Worm (Caenorhabditis elegans) whole organism, L3 larva: Measurements from ENCODE around the gene rab-37.

Experiments used
- R02D3.7 ChIP-seq: fragments of 150-350 bp; optimal IDR thresholded peaks from 2 replicates; lab custom pipeline; 2014; ENCODE audit warnings: missing biosample characterization, missing genetic modification characterization
- ZK546.5 ChIP-seq: sonication (generic microtip); optimal IDR thresholded peaks from 2 replicates; lab custom pipeline; 2017; ENCODE audit warnings: missing biosample characterization, missing genetic modification characterization
- ama-1 ChIP-seq: fragments of 150-350 bp; optimal IDR thresholded peaks from 2 replicates; lab custom pipeline; 2018
- ceh-16 ChIP-seq: sonication (generic microtip); optimal IDR thresholded peaks from 2 replicates; lab custom pipeline; 2017; ENCODE audit warnings: missing biosample characterization, missing genetic modification characterization
- ceh-82 ChIP-seq: fragments of 150-350 bp; optimal IDR thresholded peaks from 2 replicates; lab custom pipeline; 2014; ENCODE audit warnings: missing biosample characterization, missing genetic modification characterization
- ceh-9 ChIP-seq: sonication (generic microtip); optimal IDR thresholded peaks from 2 replicates; lab custom pipeline; 2018; ENCODE audit warnings: missing biosample characterization, missing genetic modification characterization
- daf-12 ChIP-seq: fragments of 150-350 bp; optimal IDR thresholded peaks from 2 replicates; lab custom pipeline; 2014; ENCODE audit warnings: missing biosample characterization, missing genetic modification reagents, missing genetic modification characterization
- egl-27 ChIP-seq: sonication (generic microtip); optimal IDR thresholded peaks from 4 replicates; lab custom pipeline; 2017; ENCODE audit warnings: missing biosample characterization, missing genetic modification reagents, missing genetic modification characterization
- egl-5 ChIP-seq: fragments of 150-350 bp; optimal IDR thresholded peaks from 2 replicates; lab custom pipeline; 2017; ENCODE audit warnings: missing biosample characterization, missing genetic modification reagents, missing genetic modification characterization, inconsistent platforms
- elt-1 ChIP-seq: fragments of 150-350 bp; optimal IDR thresholded peaks from 2 replicates; lab custom pipeline; 2014; ENCODE audit warnings: missing biosample characterization, missing genetic modification characterization
- elt-2 ChIP-seq: sonication (generic microtip); optimal IDR thresholded peaks from 2 replicates; lab custom pipeline; 2016; ENCODE audit warnings: missing genetic modification reagents, mild to moderate bottlenecking, missing genetic modification characterization, missing compliant biosample characterization
- elt-3 ChIP-seq, 3 experiments: fragments of 150-350 bp in 1 of 3; sonication (generic microtip) in 2 of 3; optimal IDR thresholded peaks; 2 replicates in 2 of 3; 4 replicates in 1 of 3; lab custom pipeline; 2014 to 2017; ENCODE audit warnings: missing biosample characterization in 3 of 3, missing genetic modification characterization in 3 of 3
- eor-1 ChIP-seq, 2 experiments: fragments of 150-350 bp; optimal IDR thresholded peaks; 2 replicates each; lab custom pipeline; 2014 to 2018; ENCODE audit warnings: missing biosample characterization in 2 of 2, missing genetic modification characterization in 2 of 2
- fkh-10 ChIP-seq: sonication (generic microtip); optimal IDR thresholded peaks from 2 replicates; lab custom pipeline; 2017; ENCODE audit warnings: missing biosample characterization, missing genetic modification reagents, missing genetic modification characterization
- fkh-2 ChIP-seq: fragments of 150-350 bp; optimal IDR thresholded peaks from 2 replicates; lab custom pipeline; 2014; ENCODE audit warnings: missing biosample characterization, missing genetic modification reagents, missing genetic modification characterization
- hmg-11 ChIP-seq: sonication (generic microtip); optimal IDR thresholded peaks from 2 replicates; lab custom pipeline; 2016; ENCODE audit warnings: missing genetic modification characterization, missing compliant biosample characterization
- jun-1 ChIP-seq: fragments of 150-350 bp; optimal IDR thresholded peaks from 2 replicates; lab custom pipeline; 2014; ENCODE audit warnings: missing biosample characterization, missing genetic modification reagents, missing genetic modification characterization
- lin-15B ChIP-seq: fragments of 150-350 bp; optimal IDR thresholded peaks from 2 replicates; lab custom pipeline; 2014; ENCODE audit warnings: missing biosample characterization, missing genetic modification characterization
- lin-39 ChIP-seq: fragments of 150-350 bp; optimal IDR thresholded peaks from 2 replicates; lab custom pipeline; 2018; ENCODE audit warnings: missing biosample characterization, missing genetic modification reagents, missing genetic modification characterization
- lsy-12 ChIP-seq: sonication (generic microtip); optimal IDR thresholded peaks from 2 replicates; lab custom pipeline; 2016; ENCODE audit warnings: mild to moderate bottlenecking, missing genetic modification characterization, missing compliant biosample characterization
- mdl-1 ChIP-seq: fragments of 150-350 bp; optimal IDR thresholded peaks from 2 replicates; lab custom pipeline; 2014; ENCODE audit warnings: missing biosample characterization, missing genetic modification characterization
- mml-1 ChIP-seq: fragments of 150-350 bp; sonication (generic microtip); optimal IDR thresholded peaks from 3 replicates; lab custom pipeline; 2014; ENCODE audit warnings: missing biosample characterization, missing genetic modification characterization
- nfya-1 ChIP-seq: sonication (generic microtip); optimal IDR thresholded peaks from 2 replicates; lab custom pipeline; 2017; ENCODE audit warnings: missing genetic modification characterization, mild to moderate bottlenecking, missing compliant biosample characterization, antibody characterized with exemption, moderate library complexity; ENCODE audit not compliant: insufficient read depth
- nhr-11 ChIP-seq: fragments of 150-350 bp; optimal IDR thresholded peaks from 2 replicates; lab custom pipeline; 2014; ENCODE audit warnings: missing biosample characterization, missing genetic modification characterization
- nhr-12 ChIP-seq: fragments of 150-350 bp; optimal IDR thresholded peaks from 2 replicates; lab custom pipeline; 2014; ENCODE audit warnings: missing biosample characterization, missing genetic modification characterization
- nhr-23 ChIP-seq: fragments of 150-350 bp; optimal IDR thresholded peaks from 2 replicates; lab custom pipeline; 2014; ENCODE audit warnings: missing biosample characterization, missing genetic modification reagents, missing genetic modification characterization
- nhr-237 ChIP-seq: fragments of 150-350 bp; optimal IDR thresholded peaks from 2 replicates; lab custom pipeline; 2014; ENCODE audit warnings: missing biosample characterization, missing genetic modification characterization
- nhr-25 ChIP-seq: sonication (generic microtip); optimal IDR thresholded peaks from 2 replicates; lab custom pipeline; 2017; ENCODE audit warnings: missing biosample characterization, missing genetic modification characterization
- nhr-28 ChIP-seq: fragments of 150-350 bp; optimal IDR thresholded peaks from 2 replicates; lab custom pipeline; 2014; ENCODE audit warnings: missing biosample characterization, missing genetic modification characterization
- nhr-43 ChIP-seq: sonication (generic microtip); optimal IDR thresholded peaks from 2 replicates; lab custom pipeline; 2016; ENCODE audit warnings: mild to moderate bottlenecking, missing genetic modification characterization, missing compliant biosample characterization; ENCODE audit not compliant: poor library complexity, severe bottlenecking
- nhr-76 ChIP-seq: fragments of 150-350 bp; sonication (generic microtip); optimal IDR thresholded peaks from 5 replicates; lab custom pipeline; 2014; ENCODE audit warnings: missing biosample characterization, missing genetic modification characterization
- nhr-77 ChIP-seq: fragments of 150-350 bp; optimal IDR thresholded peaks from 2 replicates; lab custom pipeline; 2014; ENCODE audit warnings: missing biosample characterization, missing genetic modification characterization
- pha-4 ChIP-seq: fragments of 150-350 bp; optimal IDR thresholded peaks from 2 replicates; lab custom pipeline; 2014; ENCODE audit warnings: missing biosample characterization, missing genetic modification reagents, missing genetic modification characterization
- pqm-1 ChIP-seq: fragments of 150-350 bp; optimal IDR thresholded peaks from 2 replicates; lab custom pipeline; 2017; ENCODE audit warnings: missing biosample characterization, missing genetic modification characterization, inconsistent platforms
- sea-2 ChIP-seq: fragments of 150-350 bp; sonication (generic microtip); optimal IDR thresholded peaks from 4 replicates; lab custom pipeline; 2014; ENCODE audit warnings: missing biosample characterization, missing genetic modification reagents, missing genetic modification characterization
- skn-1 ChIP-seq: fragments of 150-350 bp; optimal IDR thresholded peaks from 2 replicates; lab custom pipeline; 2014; ENCODE audit warnings: missing biosample characterization, missing genetic modification characterization
- tbx-2 ChIP-seq: sonication (generic microtip); optimal IDR thresholded peaks from 2 replicates; lab custom pipeline; 2016; ENCODE audit warnings: mild to moderate bottlenecking, missing genetic modification characterization, missing compliant biosample characterization
- unc-39 ChIP-seq: sonication (generic microtip); optimal IDR thresholded peaks from 4 replicates; lab custom pipeline; 2017; ENCODE audit warnings: missing biosample characterization, missing genetic modification characterization
- unc-62 ChIP-seq: fragments of 150-350 bp; sonication (generic microtip); optimal IDR thresholded peaks from 4 replicates; lab custom pipeline; 2014; ENCODE audit warnings: missing biosample characterization, missing genetic modification reagents, missing genetic modification characterization
- zag-1 ChIP-seq: fragments of 150-350 bp; optimal IDR thresholded peaks from 2 replicates; lab custom pipeline; 2014; ENCODE audit warnings: missing biosample characterization, missing genetic modification characterization
- ztf-11 ChIP-seq: fragments of 150-350 bp; optimal IDR thresholded peaks from 2 replicates; lab custom pipeline; 2014; ENCODE audit warnings: missing biosample characterization, missing genetic modification characterization

Gene rab-37

DNA sequence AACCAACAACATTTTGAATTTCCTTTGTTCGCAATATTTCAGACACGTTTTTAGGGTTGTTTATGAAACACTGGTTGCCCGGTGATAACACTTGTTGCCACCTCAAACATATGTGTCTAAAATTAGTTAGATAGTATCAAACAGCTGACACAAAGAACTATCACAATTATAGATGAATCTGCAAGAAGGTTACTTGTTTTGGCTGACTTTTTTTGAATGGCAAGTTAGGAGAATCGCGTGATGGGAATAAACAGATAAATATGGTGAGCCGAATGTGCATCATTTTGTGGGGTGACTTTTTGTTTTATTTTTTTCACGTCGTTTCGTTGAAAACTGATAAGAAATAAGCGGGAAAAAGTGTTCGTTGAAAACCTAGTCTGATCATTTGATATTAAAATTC is 9.5 kb upstream of the rab-37 start:
- TF ChIP-seq egl-27 (tag; lab: Kevin White, UChicago) (no peak), pha-4 (tag; lab: Kevin White, UChicago) (peak; percentile 42), tbx-2 (tag; lab: Kevin White, UChicago) (no peak), nhr-25 (tag; lab: Kevin White, UChicago) (no peak), unc-62 (GFP tag; lab: Kevin White, UChicago) (no peak), elt-2 (tag; lab: Kevin White, UChicago) (peak; percentile 89), ceh-82 (tag; lab: Kevin White, UChicago) (no peak), egl-5 (tag; lab: Kevin White, UChicago) (no peak), nhr-12 (no peak), nhr-28 (tag; lab: Kevin White, UChicago) (no peak), ztf-11 (tag; lab: Kevin White, UChicago) (no peak), fkh-2 (tag; lab: Kevin White, UChicago) (no peak), fkh-10 (GFP tag; lab: Kevin White, UChicago) (no peak), lsy-12 (tag; lab: Kevin White, UChicago) (no peak), elt-1 (tag; lab: Kevin White, UChicago) (peak; percentile 28), hmg-11 (tag; lab: Kevin White, UChicago) (no peak), nhr-77 (tag; lab: Kevin White, UChicago) (no peak), ceh-16 (tag; lab: Kevin White, UChicago) (no peak), lin-15B (no peak), R02D3.7 (tag; lab: Kevin White, UChicago) (no peak), nhr-237 (tag; lab: Kevin White, UChicago) (no peak), mdl-1 (tag; lab: Kevin White, UChicago) (no peak), pqm-1 (peak; percentile 91), skn-1 (tag; lab: Kevin White, UChicago) (no peak), eor-1 (tag; optimal IDR thresholded peaks at IDR 0.05; lab: Kevin White, UChicago) (no peak), nhr-76 (tag; lab: Kevin White, UChicago) (no peak)

DNA sequence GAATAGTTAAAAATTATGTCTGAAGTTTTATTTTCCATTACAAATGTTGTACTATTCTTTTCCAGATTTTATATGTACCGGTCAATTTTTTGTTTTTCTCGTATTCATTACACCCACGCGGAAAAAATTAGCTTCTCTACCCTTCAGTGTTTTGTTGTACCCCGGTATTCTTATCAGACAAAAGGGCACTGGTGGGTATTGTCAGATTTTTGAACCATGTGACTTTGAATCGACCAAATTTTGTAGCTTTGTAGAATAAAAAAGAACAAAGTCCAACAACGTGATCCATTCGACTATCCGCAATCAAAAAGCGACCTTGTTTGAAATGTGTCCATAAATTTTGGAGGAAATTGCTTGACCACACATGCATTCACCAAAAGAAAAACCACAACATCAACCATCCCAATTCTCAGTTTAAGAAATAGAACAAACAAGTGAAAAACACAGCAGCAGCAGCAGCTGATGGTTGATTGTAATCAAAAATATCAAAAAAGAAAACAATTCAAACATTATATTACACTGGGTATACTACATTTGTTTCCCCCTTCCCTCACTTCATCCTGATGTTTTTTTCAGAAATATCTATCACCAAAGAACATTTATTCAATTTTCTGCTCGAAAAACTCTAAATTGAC is 9.0 kb upstream of the rab-37 start:
- TF ChIP-seq jun-1 (peak; percentile 58), nhr-43 (tag; lab: Kevin White, UChicago) (peak; percentile 38), pqm-1 (peak; percentile 37), mdl-1 (tag; lab: Kevin White, UChicago) (no peak), pha-4 (tag; lab: Kevin White, UChicago) (peak; percentile 9), elt-3 (tag; optimal IDR thresholded peaks at IDR 0.05; lab: Kevin White, UChicago) (no peak), elt-2 (tag; lab: Kevin White, UChicago) (peak; percentile 42)

- TF ChIP-seq daf-12: no peak
- peak; percentile 45 for TF ChIP-seq fkh-10 (GFP tag; lab: Kevin White, UChicago)
- no peak for TF ChIP-seq nhr-43 (tag; lab: Kevin White, UChicago)
- TF ChIP-seq R02D3.7 (tag; lab: Kevin White, UChicago): no peak
- no peak for TF ChIP-seq zag-1 (tag; lab: Kevin White, UChicago)
- no peak for TF ChIP-seq ztf-11 (tag; lab: Kevin White, UChicago)
- TF ChIP-seq pqm-1: no peak
- TF ChIP-seq, all 47 proteins: peak for 1
Measured at ce11 chrX:4238971-4239370, 3.3 kb upstream of the rab-37 start.

- no peak for TF ChIP-seq skn-1 (tag; lab: Kevin White, UChicago)
- TF ChIP-seq nfya-1 (tag; lab: Kevin White, UChicago): peak; percentile 75
- TF ChIP-seq mml-1: no peak
- peak; percentile 78 for TF ChIP-seq zag-1 (tag; lab: Kevin White, UChicago)
- no peak for TF ChIP-seq nhr-77 (tag; lab: Kevin White, UChicago)
- no peak for TF ChIP-seq pha-4 (tag; lab: Kevin White, UChicago)
- TF ChIP-seq ZK546.5 (tag; lab: Kevin White, UChicago): no peak
- no peak for TF ChIP-seq ceh-9 (tag; lab: Kevin White, UChicago)
- no peak for TF ChIP-seq lin-15B
- no peak for TF ChIP-seq lin-39 (tag; lab: Kevin White, UChicago)
- TF ChIP-seq elt-3 (tag; optimal IDR thresholded peaks at IDR 0.05; lab: Kevin White, UChicago): no peak
- no peak for TF ChIP-seq egl-27 (tag; lab: Kevin White, UChicago)
- TF ChIP-seq ama-1 (lab: Kevin White, UChicago): peak; percentile 62
- TF ChIP-seq hmg-11 (tag; lab: Kevin White, UChicago): peak; percentile 97
- no peak for TF ChIP-seq nhr-237 (tag; lab: Kevin White, UChicago)
- TF ChIP-seq unc-39 (tag; lab: Kevin White, UChicago): no peak
- TF ChIP-seq mdl-1 (tag; lab: Kevin White, UChicago): peak; percentile 47
- peak; percentile 5 for TF ChIP-seq pqm-1
- TF ChIP-seq ceh-16 (tag; lab: Kevin White, UChicago): no peak
- TF ChIP-seq eor-1 (tag; optimal IDR thresholded peaks at IDR 0.05; lab: Kevin White, UChicago): no peak
- no peak for TF ChIP-seq sea-2 (GFP tag; lab: Kevin White, UChicago)
- TF ChIP-seq tbx-2 (tag; lab: Kevin White, UChicago): peak; percentile 82
- TF ChIP-seq unc-62 (GFP tag; lab: Kevin White, UChicago): no peak
- TF ChIP-seq nhr-23 (tag; lab: Kevin White, UChicago): peak; percentile 80
- peak; percentile 85 for TF ChIP-seq lsy-12 (tag; lab: Kevin White, UChicago)
- peak; percentile 66 for TF ChIP-seq elt-2 (tag; lab: Kevin White, UChicago)
- no peak for TF ChIP-seq nhr-11 (tag; lab: Kevin White, UChicago)
- no peak for TF ChIP-seq fkh-2 (tag; lab: Kevin White, UChicago)
- TF ChIP-seq nhr-43 (tag; lab: Kevin White, UChicago): peak; percentile 70
- peak; percentile 51 for TF ChIP-seq R02D3.7 (tag; lab: Kevin White, UChicago)
- no peak for TF ChIP-seq daf-12
Measured at ce11 chrX:4222779-4223387, 12.8 kb downstream of the rab-37 start.
